Worm (Caenorhabditis elegans) whole organism, L3 larva: ENCODE results near the gene oac-5.

Source experiments
- R02D3.7 ChIP-seq: fragments of 150-350 bp; optimal IDR thresholded peaks from 2 replicates; lab custom pipeline; 2014; ENCODE audit warnings: missing biosample characterization, missing genetic modification characterization
- ama-1 ChIP-seq: fragments of 150-350 bp; optimal IDR thresholded peaks from 2 replicates; lab custom pipeline; 2018
- ceh-16 ChIP-seq: sonication (generic microtip); optimal IDR thresholded peaks from 2 replicates; lab custom pipeline; 2017; ENCODE audit warnings: missing biosample characterization, missing genetic modification characterization
- ceh-28 ChIP-seq: fragments of 150-350 bp; optimal IDR thresholded peaks from 2 replicates; lab custom pipeline; 2014; ENCODE audit warnings: missing biosample characterization, missing genetic modification reagents, missing genetic modification characterization
- ceh-82 ChIP-seq: fragments of 150-350 bp; optimal IDR thresholded peaks from 2 replicates; lab custom pipeline; 2014; ENCODE audit warnings: missing biosample characterization, missing genetic modification characterization
- ceh-9 ChIP-seq: sonication (generic microtip); optimal IDR thresholded peaks from 2 replicates; lab custom pipeline; 2018; ENCODE audit warnings: missing biosample characterization, missing genetic modification characterization
- daf-12 ChIP-seq: fragments of 150-350 bp; optimal IDR thresholded peaks from 2 replicates; lab custom pipeline; 2014; ENCODE audit warnings: missing biosample characterization, missing genetic modification reagents, missing genetic modification characterization
- egl-27 ChIP-seq: sonication (generic microtip); optimal IDR thresholded peaks from 4 replicates; lab custom pipeline; 2017; ENCODE audit warnings: missing biosample characterization, missing genetic modification reagents, missing genetic modification characterization
- egl-5 ChIP-seq: fragments of 150-350 bp; optimal IDR thresholded peaks from 2 replicates; lab custom pipeline; 2017; ENCODE audit warnings: missing biosample characterization, missing genetic modification reagents, missing genetic modification characterization, inconsistent platforms
- elt-1 ChIP-seq: fragments of 150-350 bp; optimal IDR thresholded peaks from 2 replicates; lab custom pipeline; 2014; ENCODE audit warnings: missing biosample characterization, missing genetic modification characterization
- elt-2 ChIP-seq: sonication (generic microtip); optimal IDR thresholded peaks from 2 replicates; lab custom pipeline; 2016; ENCODE audit warnings: missing genetic modification reagents, mild to moderate bottlenecking, missing genetic modification characterization, missing compliant biosample characterization
- eor-1 ChIP-seq, 2 experiments: fragments of 150-350 bp; optimal IDR thresholded peaks; 2 replicates each; lab custom pipeline; 2014 to 2018; ENCODE audit warnings: missing biosample characterization in 2 of 2, missing genetic modification characterization in 2 of 2
- fos-1 ChIP-seq: fragments of 150-350 bp; optimal IDR thresholded peaks from 2 replicates; lab custom pipeline; 2014; ENCODE audit warnings: missing biosample characterization, missing genetic modification characterization
- jun-1 ChIP-seq: fragments of 150-350 bp; optimal IDR thresholded peaks from 2 replicates; lab custom pipeline; 2014; ENCODE audit warnings: missing biosample characterization, missing genetic modification reagents, missing genetic modification characterization
- lin-15B ChIP-seq: fragments of 150-350 bp; optimal IDR thresholded peaks from 2 replicates; lab custom pipeline; 2014; ENCODE audit warnings: missing biosample characterization, missing genetic modification characterization
- mdl-1 ChIP-seq: fragments of 150-350 bp; optimal IDR thresholded peaks from 2 replicates; lab custom pipeline; 2014; ENCODE audit warnings: missing biosample characterization, missing genetic modification characterization
- mml-1 ChIP-seq: fragments of 150-350 bp; sonication (generic microtip); optimal IDR thresholded peaks from 3 replicates; lab custom pipeline; 2014; ENCODE audit warnings: missing biosample characterization, missing genetic modification characterization
- nfya-1 ChIP-seq: sonication (generic microtip); optimal IDR thresholded peaks from 2 replicates; lab custom pipeline; 2017; ENCODE audit warnings: missing genetic modification characterization, mild to moderate bottlenecking, missing compliant biosample characterization, antibody characterized with exemption, moderate library complexity; ENCODE audit not compliant: insufficient read depth
- nhr-11 ChIP-seq: fragments of 150-350 bp; optimal IDR thresholded peaks from 2 replicates; lab custom pipeline; 2014; ENCODE audit warnings: missing biosample characterization, missing genetic modification characterization
- nhr-12 ChIP-seq: fragments of 150-350 bp; optimal IDR thresholded peaks from 2 replicates; lab custom pipeline; 2014; ENCODE audit warnings: missing biosample characterization, missing genetic modification characterization
- nhr-23 ChIP-seq: fragments of 150-350 bp; optimal IDR thresholded peaks from 2 replicates; lab custom pipeline; 2014; ENCODE audit warnings: missing biosample characterization, missing genetic modification reagents, missing genetic modification characterization
- nhr-237 ChIP-seq: fragments of 150-350 bp; optimal IDR thresholded peaks from 2 replicates; lab custom pipeline; 2014; ENCODE audit warnings: missing biosample characterization, missing genetic modification characterization
- nhr-28 ChIP-seq: fragments of 150-350 bp; optimal IDR thresholded peaks from 2 replicates; lab custom pipeline; 2014; ENCODE audit warnings: missing biosample characterization, missing genetic modification characterization
- nhr-43 ChIP-seq: sonication (generic microtip); optimal IDR thresholded peaks from 2 replicates; lab custom pipeline; 2016; ENCODE audit warnings: mild to moderate bottlenecking, missing genetic modification characterization, missing compliant biosample characterization; ENCODE audit not compliant: poor library complexity, severe bottlenecking
- nhr-76 ChIP-seq: fragments of 150-350 bp; sonication (generic microtip); optimal IDR thresholded peaks from 5 replicates; lab custom pipeline; 2014; ENCODE audit warnings: missing biosample characterization, missing genetic modification characterization
- nhr-77 ChIP-seq: fragments of 150-350 bp; optimal IDR thresholded peaks from 2 replicates; lab custom pipeline; 2014; ENCODE audit warnings: missing biosample characterization, missing genetic modification characterization
- pha-4 ChIP-seq: fragments of 150-350 bp; optimal IDR thresholded peaks from 2 replicates; lab custom pipeline; 2014; ENCODE audit warnings: missing biosample characterization, missing genetic modification reagents, missing genetic modification characterization
- pqm-1 ChIP-seq: fragments of 150-350 bp; optimal IDR thresholded peaks from 2 replicates; lab custom pipeline; 2017; ENCODE audit warnings: missing biosample characterization, missing genetic modification characterization, inconsistent platforms
- sea-2 ChIP-seq: fragments of 150-350 bp; sonication (generic microtip); optimal IDR thresholded peaks from 4 replicates; lab custom pipeline; 2014; ENCODE audit warnings: missing biosample characterization, missing genetic modification reagents, missing genetic modification characterization
- skn-1 ChIP-seq: fragments of 150-350 bp; optimal IDR thresholded peaks from 2 replicates; lab custom pipeline; 2014; ENCODE audit warnings: missing biosample characterization, missing genetic modification characterization
- snpc-4 ChIP-seq: fragments of 150-350 bp; optimal IDR thresholded peaks from 2 replicates; lab custom pipeline; 2014; ENCODE audit warnings: missing biosample characterization, missing genetic modification characterization
- tbx-2 ChIP-seq: sonication (generic microtip); optimal IDR thresholded peaks from 2 replicates; lab custom pipeline; 2016; ENCODE audit warnings: mild to moderate bottlenecking, missing genetic modification characterization, missing compliant biosample characterization
- unc-39 ChIP-seq: sonication (generic microtip); optimal IDR thresholded peaks from 4 replicates; lab custom pipeline; 2017; ENCODE audit warnings: missing biosample characterization, missing genetic modification characterization
- unc-62 ChIP-seq: fragments of 150-350 bp; sonication (generic microtip); optimal IDR thresholded peaks from 4 replicates; lab custom pipeline; 2014; ENCODE audit warnings: missing biosample characterization, missing genetic modification reagents, missing genetic modification characterization
- zag-1 ChIP-seq: fragments of 150-350 bp; optimal IDR thresholded peaks from 2 replicates; lab custom pipeline; 2014; ENCODE audit warnings: missing biosample characterization, missing genetic modification characterization
- ztf-4 ChIP-seq: fragments of 150-350 bp; optimal IDR thresholded peaks from 2 replicates; lab custom pipeline; 2014; ENCODE audit warnings: missing biosample characterization, missing genetic modification characterization

oac-5 gene

ce11 chrV:16302439-16302838 lies 9.9 kb downstream of the oac-5 start, which contains the start of the genes C31A11.13 and oac-6:
Gene C31A11.13, minus strand, starts transcription at chrV:16302551.
Gene oac-6, plus strand, starts transcription at chrV:16302717.
- TF ChIP-seq pqm-1 (tag; lab: Kevin White, UChicago) = peak; percentile 60
- no peak for TF ChIP-seq skn-1 (tag; lab: Kevin White, UChicago)
- peak; percentile 58 for TF ChIP-seq elt-2
- no peak for TF ChIP-seq nhr-43 (tag; lab: Kevin White, UChicago)

ce11 chrV:16307253-16307652 lies 14.7 kb downstream of the oac-5 start, which contains the start of gene srxa-7:
Gene srxa-7, plus strand, starts transcription at chrV:16307553.
- TF ChIP-seq ceh-82 = no peak
- TF ChIP-seq mdl-1 (tag; lab: Kevin White, UChicago) = no peak
- TF ChIP-seq nhr-12 (tag; lab: Kevin White, UChicago) = no peak
- TF ChIP-seq, all 47 proteins: peak for 0

DNA sequence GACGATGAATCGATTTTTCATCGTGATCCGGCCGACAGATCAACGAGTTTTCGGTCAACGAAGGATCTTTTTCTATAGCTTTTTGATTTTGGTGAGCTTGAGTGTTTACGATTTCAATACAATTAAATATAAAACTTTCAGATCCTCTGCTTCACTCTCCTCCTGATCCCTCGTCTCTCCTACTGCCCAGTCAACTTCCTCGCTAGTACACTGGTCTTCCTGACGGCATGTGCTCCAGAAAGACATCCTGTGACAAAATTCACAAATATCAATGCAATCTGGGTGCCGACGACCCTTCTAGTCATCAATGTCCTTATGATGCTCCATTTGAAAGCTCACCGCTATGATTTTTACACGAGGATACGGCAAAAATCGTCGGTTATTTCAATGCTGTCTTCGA lies 15.8 kb downstream of the oac-5 start:
- TF ChIP-seq nhr-237 (tag; lab: Kevin White, UChicago) (no peak), egl-27 (tag; lab: Kevin White, UChicago) (no peak), ztf-4 (tag; lab: Kevin White, UChicago) (no peak), elt-2 (no peak), elt-1 (no peak), unc-39 (tag; lab: Kevin White, UChicago) (no peak), snpc-4 (no peak), eor-1 (tag; optimal IDR thresholded peaks at IDR 0.05; lab: Kevin White, UChicago) (no peak), unc-62 (GFP tag; lab: Kevin White, UChicago) (no peak), mml-1 (tag; lab: Kevin White, UChicago) (no peak), lin-15B (tag; lab: Kevin White, UChicago) (no peak), tbx-2 (tag; lab: Kevin White, UChicago) (no peak), pha-4 (tag; lab: Kevin White, UChicago) (no peak), nfya-1 (no peak), daf-12 (tag; lab: Kevin White, UChicago) (no peak), skn-1 (tag; lab: Kevin White, UChicago) (no peak), zag-1 (tag; lab: Kevin White, UChicago) (no peak), ceh-82 (no peak)

DNA sequence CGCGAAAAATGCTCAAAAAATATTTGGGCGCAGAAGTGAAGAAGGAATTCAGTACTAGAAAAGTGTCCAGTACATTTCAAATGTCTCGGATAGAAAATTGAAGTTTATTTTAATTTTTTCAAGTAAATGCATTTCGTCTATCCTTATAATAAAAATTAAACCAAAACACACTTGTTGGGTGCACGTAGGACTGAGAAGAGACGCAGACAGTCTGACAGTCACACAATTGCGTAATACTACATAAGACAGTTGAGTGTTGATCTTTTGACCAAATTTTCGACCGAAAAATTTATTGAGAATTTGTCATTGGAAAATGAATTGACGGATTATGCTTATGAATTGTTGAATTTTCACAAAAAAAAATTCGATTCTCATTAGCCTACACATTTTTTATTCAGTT lies 17.0 kb downstream of the oac-5 start, which contains the start of gene oac-7:
oac-7 (plus strand) TSS at position 283 of the 400 bp plus-strand sequence.
- TF ChIP-seq elt-1 = no peak
- TF ChIP-seq zag-1 (tag; lab: Kevin White, UChicago) = no peak
- no peak for TF ChIP-seq sea-2
- no peak for TF ChIP-seq egl-5
- no peak for TF ChIP-seq ama-1 (lab: Kevin White, UChicago)
- peak; percentile 15 for TF ChIP-seq elt-2
- TF ChIP-seq ceh-28 (tag; lab: Kevin White, UChicago) = no peak
- no peak for TF ChIP-seq unc-39 (tag; lab: Kevin White, UChicago)
- no peak for TF ChIP-seq nhr-11 (tag; lab: Kevin White, UChicago)

ce11 chrV:16315004-16315403 lies 22.5 kb downstream of the oac-5 start, which contains the start of gene str-214:
Gene str-214, plus strand, starts transcription at chrV:16315304.
- TF ChIP-seq R02D3.7 (tag; lab: Kevin White, UChicago) (no peak), nhr-28 (tag; lab: Kevin White, UChicago) (no peak), jun-1 (tag; lab: Kevin White, UChicago) (no peak), nhr-23 (no peak), nhr-237 (tag; lab: Kevin White, UChicago) (no peak), ceh-16 (tag; lab: Kevin White, UChicago) (no peak), nhr-12 (tag; lab: Kevin White, UChicago) (no peak), elt-1 (no peak), fos-1 (tag; lab: Kevin White, UChicago) (no peak), pqm-1 (tag; lab: Kevin White, UChicago) (no peak), nhr-11 (tag; lab: Kevin White, UChicago) (no peak), nhr-76 (tag; lab: Kevin White, UChicago) (no peak), ceh-9 (tag; lab: Kevin White, UChicago) (no peak), sea-2 (no peak), tbx-2 (tag; lab: Kevin White, UChicago) (no peak), unc-39 (tag; lab: Kevin White, UChicago) (no peak), nhr-77 (no peak), egl-5 (no peak), ztf-4 (tag; lab: Kevin White, UChicago) (no peak)
